Fruit fly (Drosophila melanogaster) Kc167 (cell line): Measurements from ENCODE around the gene dtn.

Experiments
- h ChIP-seq: fragments of >200 bp; optimal IDR thresholded peaks from 3 replicates; lab custom pipeline; 2018; ENCODE audit warnings: missing external identifiers
- psq ChIP-seq: fragments of >200 bp; optimal IDR thresholded peaks from 2 replicates; lab custom pipeline; 2017; ENCODE audit warnings: missing external identifiers
- ttk ChIP-seq: sonication (Bioruptor generic); optimal IDR thresholded peaks from 2 replicates; lab custom pipeline; 2017; ENCODE audit warnings: missing external identifiers

dm6 chrX:6192332-6192731 lies 33.1 kb upstream of the dtn start, which contains the start of gene Ca-alpha1T:
- TF ChIP-seq ttk (lab: Kevin White, UChicago) (no peak), h (lab: Kevin White, UChicago) (no peak), psq (lab: Kevin White, UChicago) (no peak)
